Fruit fly (Drosophila melanogaster) whole organism, embryonic: ENCODE measurements around the gene unc-4.

Experiments used
- Antp ChIP-seq: fragments of 200-800 bp; sonication (Bioruptor generic); optimal IDR thresholded peaks from 3 replicates; lab custom pipeline; 2016; ENCODE audit warnings: missing biosample characterization, missing genetic modification characterization
- Atf6 ChIP-seq: fragments of 200-800 bp; sonication (Bioruptor generic); IDR thresholded peaks from 2 replicates; pipeline ENCODE4 v1.3.6; 2022; ENCODE audit warnings: missing biosample characterization, missing genetic modification characterization
- Blimp-1 ChIP-seq: fragments of 200-800 bp; sonication (Bioruptor generic); optimal IDR thresholded peaks from 3 replicates; lab custom pipeline; 2018; ENCODE audit warnings: missing biosample characterization, missing genetic modification characterization, mild to moderate bottlenecking, moderate library complexity, missing genetic modification reagents
- Bteb2 ChIP-seq: fragments of 200-800 bp; sonication (Bioruptor generic); optimal IDR thresholded peaks from 2 replicates; lab custom pipeline; 2016; ENCODE audit warnings: missing biosample characterization, missing genetic modification characterization
- CG10979 ChIP-seq: fragments of 200-800 bp; sonication (Bioruptor generic); optimal IDR thresholded peaks from 2 replicates; lab custom pipeline; 2018; ENCODE audit warnings: missing biosample characterization, mild to moderate bottlenecking, missing genetic modification characterization, moderate library complexity
- CG11504 ChIP-seq: fragments of 200-800 bp; sonication (Bioruptor generic); optimal IDR thresholded peaks from 3 replicates; lab custom pipeline; 2019; ENCODE audit warnings: missing biosample characterization, mild to moderate bottlenecking, missing genetic modification characterization, moderate library complexity
- CG13287 ChIP-seq: fragments of 200-800 bp; sonication (Bioruptor generic); IDR thresholded peaks from 2 replicates; pipeline ENCODE4 v1.3.6; 2022; ENCODE audit warnings: missing biosample characterization, missing genetic modification characterization; ENCODE audit not compliant: partially characterized antibody
- CG13624 ChIP-seq: fragments of 200-800 bp; sonication (Bioruptor generic); optimal IDR thresholded peaks from 2 replicates; lab custom pipeline; 2016; ENCODE audit warnings: missing biosample characterization, missing genetic modification characterization
- CG1529 ChIP-seq: fragments of 200-800 bp; sonication (Bioruptor generic); optimal IDR thresholded peaks from 3 replicates; lab custom pipeline; 2018; ENCODE audit warnings: missing biosample characterization, missing genetic modification characterization
- CG16813 ChIP-seq: fragments of 200-800 bp; sonication (Bioruptor generic); IDR thresholded peaks from 3 replicates; pipeline ENCODE4 v1.3.6; 2022; ENCODE audit warnings: missing biosample characterization, missing genetic modification characterization; ENCODE audit not compliant: partially characterized antibody
- CG17361 ChIP-seq: fragments of 200-800 bp; sonication (Bioruptor generic); IDR thresholded peaks from 3 replicates; pipeline ENCODE4 v1.3.6; 2022; ENCODE audit warnings: missing biosample characterization, missing genetic modification characterization
- CG18262 ChIP-seq: fragments of 200-800 bp; optimal IDR thresholded peaks from 3 replicates; lab custom pipeline; 2019; ENCODE audit warnings: missing biosample characterization, mild to moderate bottlenecking, missing genetic modification characterization, moderate library complexity
- CG2199 ChIP-seq: fragments of 200-800 bp; sonication (Bioruptor generic); IDR thresholded peaks from 3 replicates; pipeline ENCODE4 v1.3.6; 2022; ENCODE audit warnings: missing biosample characterization, missing genetic modification characterization
- CG2678 ChIP-seq: fragments of 200-800 bp; sonication (Bioruptor generic); optimal IDR thresholded peaks from 3 replicates; lab custom pipeline; 2019; ENCODE audit warnings: missing biosample characterization, mild to moderate bottlenecking, missing genetic modification characterization, moderate library complexity
- CG33213 ChIP-seq: fragments of 200-800 bp; sonication (Bioruptor generic); optimal IDR thresholded peaks from 3 replicates; lab custom pipeline; 2016; ENCODE audit warnings: missing biosample characterization, missing genetic modification characterization
- CG42726 ChIP-seq: fragments of 200-800 bp; sonication (Bioruptor generic); IDR thresholded peaks from 2 replicates; pipeline ENCODE4 v1.3.6; 2022; ENCODE audit warnings: missing biosample characterization, missing genetic modification characterization; ENCODE audit not compliant: partially characterized antibody
- CG4282 ChIP-seq: fragments of 200-800 bp; sonication (Bioruptor generic); optimal IDR thresholded peaks from 2 replicates; lab custom pipeline; 2016; ENCODE audit warnings: missing biosample characterization, missing genetic modification characterization
- CG4360 ChIP-seq: fragments of 200-800 bp; sonication (Bioruptor generic); IDR thresholded peaks from 2 replicates; pipeline ENCODE4 v1.3.6; 2022; ENCODE audit warnings: missing biosample characterization, missing genetic modification characterization
- CG7963 ChIP-seq: fragments of 200-800 bp; sonication (Bioruptor generic); IDR thresholded peaks from 3 replicates; pipeline ENCODE4 v1.3.6; 2022; ENCODE audit warnings: missing biosample characterization, missing genetic modification characterization; ENCODE audit not compliant: partially characterized antibody
- CTCF ChIP-seq: fragments of 200-800 bp; sonication (Bioruptor generic); optimal IDR thresholded peaks from 2 replicates; lab custom pipeline; 2017; ENCODE audit warnings: missing biosample characterization, mild to moderate bottlenecking, missing genetic modification characterization, moderate library complexity
- Chrac-16 ChIP-seq: fragments of 200-800 bp; sonication (Bioruptor generic); optimal IDR thresholded peaks from 3 replicates; lab custom pipeline; 2016; ENCODE audit warnings: missing biosample characterization, missing genetic modification characterization
- D19A ChIP-seq: fragments of 200-800 bp; optimal IDR thresholded peaks from 3 replicates; lab custom pipeline; 2019; ENCODE audit warnings: missing biosample characterization, mild to moderate bottlenecking, missing genetic modification characterization, moderate library complexity
- Dbx ChIP-seq: fragments of 200-800 bp; sonication (Bioruptor generic); IDR thresholded peaks from 3 replicates; pipeline ENCODE4 v1.3.6; 2022; ENCODE audit warnings: missing biosample characterization, missing genetic modification characterization
- Hmr ChIP-seq: fragments of 200-800 bp; sonication (Bioruptor generic); optimal IDR thresholded peaks from 3 replicates; lab custom pipeline; 2017; ENCODE audit warnings: mild to moderate bottlenecking, missing biosample characterization, missing genetic modification reagents, missing genetic modification characterization
- Hr3 ChIP-seq: fragments of 200-800 bp; sonication (Bioruptor generic); optimal IDR thresholded peaks from 3 replicates; lab custom pipeline; 2016; ENCODE audit warnings: missing biosample characterization, missing genetic modification characterization
- Lhr ChIP-seq: fragments of 200-800 bp; sonication (Bioruptor generic); optimal IDR thresholded peaks from 3 replicates; lab custom pipeline; 2017; ENCODE audit warnings: mild to moderate bottlenecking, missing biosample characterization, missing genetic modification reagents, missing genetic modification characterization
- Med ChIP-seq: fragments of 200-800 bp; sonication (Bioruptor generic); peaks from one replicate; lab custom pipeline; 2016; ENCODE audit warnings: missing biosample characterization, missing genetic modification characterization, mild to moderate bottlenecking, inconsistent platforms, moderate library complexity
- NC2β ChIP-seq: fragments of 200-800 bp; sonication (Bioruptor generic); optimal IDR thresholded peaks from 2 replicates; lab custom pipeline; 2016; ENCODE audit warnings: missing biosample characterization, missing genetic modification characterization
- Nf-YC ChIP-seq: fragments of 200-800 bp; optimal IDR thresholded peaks from 3 replicates; lab custom pipeline; 2019; ENCODE audit warnings: missing biosample characterization, mild to moderate bottlenecking, missing genetic modification characterization, moderate library complexity
- PHDP ChIP-seq: fragments of 200-800 bp; sonication (Bioruptor generic); optimal IDR thresholded peaks from 3 replicates; lab custom pipeline; 2018; ENCODE audit warnings: missing biosample characterization, mild to moderate bottlenecking, missing genetic modification characterization, moderate library complexity
- Rfx ChIP-seq: fragments of 200-800 bp; sonication (Bioruptor generic); IDR thresholded peaks from 2 replicates; pipeline ENCODE4 v1.3.6; 2022; ENCODE audit warnings: missing biosample characterization, missing genetic modification characterization
- az2 ChIP-seq: fragments of 200-800 bp; sonication (Bioruptor generic); optimal IDR thresholded peaks from 3 replicates; lab custom pipeline; 2016; ENCODE audit warnings: missing biosample characterization, missing genetic modification characterization
- bab2 ChIP-seq: fragments of 200-800 bp; sonication (Bioruptor generic); optimal IDR thresholded peaks from 2 replicates; lab custom pipeline; 2016; ENCODE audit warnings: missing biosample characterization, missing genetic modification characterization
- bsh ChIP-seq, 2 experiments: fragments of 200-800 bp; sonication (Bioruptor generic); optimal IDR thresholded peaks; 2 replicates each; lab custom pipeline; 2017 to 2018; ENCODE audit warnings: mild to moderate bottlenecking in 2 of 2, missing biosample characterization in 2 of 2, missing genetic modification characterization in 2 of 2, moderate library complexity in 1 of 2
- disco-r ChIP-seq: fragments of 200-800 bp; sonication (Bioruptor generic); optimal IDR thresholded peaks from 2 replicates; lab custom pipeline; 2016; ENCODE audit warnings: missing biosample characterization, missing genetic modification characterization
- gem ChIP-seq: fragments of 200-800 bp; sonication (Bioruptor generic); optimal IDR thresholded peaks from 2 replicates; lab custom pipeline; 2019; ENCODE audit warnings: missing biosample characterization, mild to moderate bottlenecking, missing genetic modification characterization, moderate library complexity
- insv ChIP-seq, 2 experiments: fragments of 200-800 bp; sonication (Bioruptor generic); optimal IDR thresholded peaks; 3 replicates each; lab custom pipeline; 2016 to 2018; ENCODE audit warnings: missing biosample characterization in 2 of 2, missing genetic modification characterization in 2 of 2
- lov ChIP-seq, 2 experiments: fragments of 200-800 bp in 1 of 2; fragments of >200 bp in 1 of 2; sonication (Bioruptor generic) in 1 of 2; IDR thresholded peaks in 1 of 2; optimal IDR thresholded peaks in 1 of 2; 2 replicates in 1 of 2; 3 replicates in 1 of 2; pipeline versions ENCODE4 v1.3.6 to Lab custom; 2017 to 2022; ENCODE audit warnings: missing biosample characterization in 1 of 2, missing genetic modification characterization in 1 of 2
- p53 ChIP-seq: fragments of 200-800 bp; sonication (Bioruptor generic); optimal IDR thresholded peaks from 2 replicates; lab custom pipeline; 2016; ENCODE audit warnings: missing biosample characterization, missing genetic modification characterization
- phol ChIP-seq: fragments of 200-800 bp; sonication (Bioruptor generic); optimal IDR thresholded peaks from 3 replicates; lab custom pipeline; 2018; ENCODE audit warnings: missing biosample characterization, mild to moderate bottlenecking, missing genetic modification characterization, moderate library complexity
- prd ChIP-seq, 3 experiments: fragments of >200 bp in 2 of 3; fragments of 200-800 bp in 1 of 3; sonication (Bioruptor generic) in 1 of 3; optimal IDR thresholded peaks in 2 of 3; IDR thresholded peaks in 1 of 3; 2 replicates in 2 of 3; 3 replicates in 1 of 3; pipeline versions ENCODE4 v1.3.6 to Lab custom; 2017 to 2022; ENCODE audit warnings: missing biosample characterization in 1 of 3, missing genetic modification characterization in 1 of 3
- sens ChIP-seq: fragments of 200-800 bp; sonication (Bioruptor generic); peaks from one replicate; lab custom pipeline; 2016; ENCODE audit warnings: missing biosample characterization, missing genetic modification characterization
- sens-2 ChIP-seq: fragments of 200-800 bp; sonication (Bioruptor generic); IDR thresholded peaks from 2 replicates; pipeline ENCODE4 v1.3.6; 2022; ENCODE audit warnings: missing biosample characterization, missing genetic modification characterization
- sim ChIP-seq: fragments of 200-800 bp; sonication (Bioruptor generic); IDR thresholded peaks from 2 replicates; pipeline ENCODE4 v1.3.6; 2022; ENCODE audit warnings: missing biosample characterization, missing genetic modification characterization
- sqz ChIP-seq: fragments of 200-800 bp; sonication (Bioruptor generic); optimal IDR thresholded peaks from 3 replicates; lab custom pipeline; 2018; ENCODE audit warnings: missing biosample characterization, mild to moderate bottlenecking, missing genetic modification characterization
- stwl ChIP-seq: fragments of 200-800 bp; sonication (Bioruptor generic); optimal IDR thresholded peaks from 3 replicates; lab custom pipeline; 2018; ENCODE audit warnings: missing biosample characterization, mild to moderate bottlenecking, missing genetic modification characterization, moderate library complexity
- vfl ChIP-seq: fragments of 200-800 bp; sonication (Bioruptor generic); optimal IDR thresholded peaks from 2 replicates; lab custom pipeline; 2016; ENCODE audit warnings: missing biosample characterization, missing genetic modification characterization

Gene unc-4

dm6 chrX:17718927-17719691, 49.3 kb upstream of the unc-4 start:
- TF ChIP-seq Med (GFP tag; lab: Kevin White, UChicago), result peak; percentile 64
- no peak for TF ChIP-seq Bteb2
- peak; percentile 65 for TF ChIP-seq CG4360 (GFP tag; lab: Robert Waterston, UW)
- peak; percentile 1 for TF ChIP-seq phol (tag; lab: Kevin White, UChicago)
- no peak for TF ChIP-seq sim (GFP tag; lab: Robert Waterston, UW)
- TF ChIP-seq Lhr (GFP tag; lab: Kevin White, UChicago), result no peak
- TF ChIP-seq CG17361, result 0 out of 3 replicates have a peak, but pooled peaks have one; percentile 25
- TF ChIP-seq bab2, result no peak
- no peak for TF ChIP-seq az2 (GFP tag; lab: Kevin White, UChicago)
- TF ChIP-seq CG2678 (tag; lab: Kevin White, UChicago), result peak; percentile 7
- peak; percentile 22 for TF ChIP-seq gem (tag; lab: Kevin White, UChicago)
- TF ChIP-seq prd (optimal IDR thresholded peaks at IDR 0.05; lab: Kevin White, UChicago), result no peak
- TF ChIP-seq prd (GFP tag; IDR thresholded peaks at IDR 0.05; lab: Robert Waterston, UW), result no peak
- no peak for TF ChIP-seq Hr3 (GFP tag; lab: Kevin White, UChicago)
- TF ChIP-seq Blimp-1 (GFP tag; lab: Kevin White, UChicago), result peak; percentile 9
- TF ChIP-seq sens, result peak; percentile 52
- TF ChIP-seq CG13287 (GFP tag; lab: Robert Waterston, UW), result no peak
- peak; percentile 51 for TF ChIP-seq CTCF
- TF ChIP-seq lov (optimal IDR thresholded peaks at IDR 0.05; lab: Kevin White, UChicago), result no peak
- 0 out of 3 replicates have a peak, but pooled peaks have one; percentile 5 for TF ChIP-seq lov (GFP tag; IDR thresholded peaks at IDR 0.05; lab: Robert Waterston, UW)
- TF ChIP-seq D19A (tag; lab: Kevin White, UChicago), result peak; percentile 2
- TF ChIP-seq CG10979 (tag; lab: Kevin White, UChicago), result peak; percentile 22
- TF ChIP-seq CG42726, result no peak
- TF ChIP-seq sens-2 (GFP tag; lab: Robert Waterston, UW), result no peak
- peak; percentile 7 for TF ChIP-seq CG11504 (tag; lab: Kevin White, UChicago)
- TF ChIP-seq bsh (GFP tag; optimal IDR thresholded peaks at IDR 0.05; lab: Kevin White, UChicago), result peak in 1 of 2 experiments; percentile 24
- peak; percentile 27 for TF ChIP-seq CG18262 (tag; lab: Kevin White, UChicago)

DNA sequence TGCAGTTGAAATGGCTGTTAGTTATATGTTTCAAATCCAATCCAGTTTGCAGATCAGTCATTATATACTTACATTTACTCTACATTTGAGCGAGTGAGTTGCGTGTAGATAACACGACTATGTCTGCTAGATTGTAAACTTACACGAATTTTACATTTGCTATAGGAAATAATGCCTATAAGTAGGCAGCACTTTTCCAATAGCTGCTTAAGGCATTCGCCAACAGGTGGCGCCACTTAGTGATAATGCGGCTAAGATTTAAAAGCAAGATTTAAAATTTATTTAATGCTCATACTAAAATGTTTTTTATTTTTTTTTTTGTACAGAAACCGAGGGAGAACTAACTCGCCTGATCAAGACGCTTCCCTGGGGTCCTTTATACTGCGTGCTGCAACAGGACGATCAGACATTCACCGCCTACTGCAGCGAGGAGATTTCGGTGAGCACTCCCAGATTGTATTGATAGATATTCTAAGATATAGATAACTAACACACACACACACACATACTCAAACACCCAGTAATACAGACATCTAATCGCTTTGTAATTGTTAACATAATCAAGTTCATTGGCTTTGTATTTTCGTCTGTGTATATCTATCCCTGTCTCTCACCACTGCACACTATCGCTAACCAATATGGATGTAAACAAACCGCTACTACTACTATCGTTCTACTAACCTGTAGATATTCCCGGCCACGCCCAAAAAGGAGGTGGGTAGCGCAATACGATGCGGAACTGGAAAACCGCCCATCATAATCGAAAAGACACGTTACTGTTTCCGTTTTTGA, 47.9 kb upstream of the unc-4 start:
- TF ChIP-seq disco-r (no peak), NC2β (GFP tag; lab: Kevin White, UChicago) (no peak), Hmr (no peak), CG4282 (GFP tag; lab: Kevin White, UChicago) (no peak), Dbx (GFP tag; lab: Robert Waterston, UW) (no peak; the same call in 2 of the 3 replicates), p53 (GFP tag; lab: Kevin White, UChicago) (no peak), Rfx (GFP tag; lab: Robert Waterston, UW) (peak; percentile 53), CG2199 (GFP tag; lab: Robert Waterston, UW) (peak; percentile 95), Nf-YC (peak; percentile 80), CG1529 (GFP tag; lab: Kevin White, UChicago) (no peak), stwl (peak; percentile 29), Antp (no peak), CG16813 (GFP tag; lab: Robert Waterston, UW) (peak; percentile 74), CG33213 (GFP tag; lab: Kevin White, UChicago) (peak; percentile 17), sens (peak; percentile 81), Chrac-16 (no peak), sqz (GFP tag; lab: Kevin White, UChicago) (no peak), insv (GFP tag; optimal IDR thresholded peaks at IDR 0.05; lab: Kevin White, UChicago) (no peak), CG13624 (GFP tag; lab: Kevin White, UChicago) (peak; percentile 23), vfl (GFP tag; lab: Kevin White, UChicago) (no peak), PHDP (peak; percentile 5), CG7963 (GFP tag; lab: Robert Waterston, UW) (peak; percentile 56; the same call in 1 of the 3 replicates), Atf6 (GFP tag; lab: Robert Waterston, UW) (no peak), CTCF (peak; percentile 94)
